Fruit fly (Drosophila melanogaster) whole organism, adult: ENCODE measurements around the gene CG1317.

ENCODE experiments used
- CG11617 ChIP-seq: fragments of 200-800 bp; sonication (Bioruptor generic); optimal IDR thresholded peaks from 2 replicates; lab custom pipeline; 2017; ENCODE audit warnings: mild to moderate bottlenecking, missing biosample characterization, missing genetic modification reagents, missing genetic modification characterization
- CG14711 ChIP-seq: fragments of 200-800 bp; sonication (Bioruptor generic); optimal IDR thresholded peaks from 2 replicates; lab custom pipeline; 2018; ENCODE audit warnings: missing biosample characterization, mild to moderate bottlenecking, missing genetic modification characterization, moderate library complexity
- CG1620 ChIP-seq: fragments of 200-800 bp; sonication (Bioruptor generic); optimal IDR thresholded peaks from 2 replicates; lab custom pipeline; 2016; ENCODE audit warnings: missing biosample characterization, missing genetic modification characterization
- CG33017 ChIP-seq: fragments of 200-800 bp; sonication (Bioruptor generic); optimal IDR thresholded peaks from 2 replicates; lab custom pipeline; 2018; ENCODE audit warnings: missing biosample characterization, mild to moderate bottlenecking, missing genetic modification characterization, moderate library complexity
- CG7101 ChIP-seq: fragments of 200-800 bp; sonication (Bioruptor generic); optimal IDR thresholded peaks from 2 replicates; lab custom pipeline; 2018; ENCODE audit warnings: missing biosample characterization, mild to moderate bottlenecking, missing genetic modification characterization, moderate library complexity
- Clk ChIP-seq: fragments of 200-800 bp; sonication (Bioruptor generic); optimal IDR thresholded peaks from 2 replicates; lab custom pipeline; 2017; ENCODE audit warnings: missing biosample characterization, missing genetic modification characterization
- Hr96 ChIP-seq: fragments of 200-800 bp; sonication (Bioruptor generic); optimal IDR thresholded peaks from 2 replicates; lab custom pipeline; 2016; ENCODE audit warnings: missing biosample characterization, missing genetic modification characterization
- Mnt ChIP-seq: fragments of 200-800 bp; sonication (Bioruptor generic); optimal IDR thresholded peaks from 2 replicates; lab custom pipeline; 2016; ENCODE audit warnings: missing biosample characterization, mild to moderate bottlenecking, missing genetic modification characterization
- bab1 ChIP-seq: fragments of 200-800 bp; sonication (Bioruptor generic); optimal IDR thresholded peaks from 3 replicates; lab custom pipeline; 2019; ENCODE audit warnings: missing biosample characterization, mild to moderate bottlenecking, missing genetic modification characterization, moderate library complexity
- cic ChIP-seq: fragments of 200-800 bp; sonication (Bioruptor generic); optimal IDR thresholded peaks from 2 replicates; lab custom pipeline; 2017; ENCODE audit warnings: missing biosample characterization, mild to moderate bottlenecking, missing genetic modification characterization, moderate library complexity
- kay ChIP-seq: fragments of 200-800 bp; sonication (Bioruptor generic); peaks from one replicate; lab custom pipeline; 2016; ENCODE audit warnings: missing biosample characterization, missing genetic modification characterization, borderline replicate concordance
- ovo ChIP-seq: fragments of 200-800 bp; sonication (Bioruptor generic); optimal IDR thresholded peaks from 2 replicates; lab custom pipeline; 2016; ENCODE audit warnings: missing biosample characterization, missing genetic modification characterization
- toe ChIP-seq: fragments of 200-800 bp; sonication (Bioruptor generic); optimal IDR thresholded peaks from 2 replicates; lab custom pipeline; 2016; ENCODE audit warnings: missing biosample characterization, missing genetic modification characterization

dm6 chr3L:2322257-2322776 lies 49.4 kb downstream of the CG1317 start, which contains the start of gene MsR1:
- TF ChIP-seq toe (no peak), CG14711 (tag; lab: Kevin White, UChicago) (no peak), kay (no peak), CG33017 (tag; lab: Kevin White, UChicago) (no peak), Clk (no peak), ovo (no peak), CG7101 (no peak), CG11617 (GFP tag; lab: Kevin White, UChicago) (no peak), Mnt (GFP tag; lab: Kevin White, UChicago) (no peak), cic (no peak), bab1 (no peak), Hr96 (GFP tag; lab: Kevin White, UChicago) (no peak), CG1620 (GFP tag; lab: Kevin White, UChicago) (no peak)
